Worm (Caenorhabditis elegans) whole organism, midembryonic: ENCODE data around the gene T23B7.2.

Experiments
- flt-1 ChIP-seq: fragments of 200-800 bp; sonication (Bioruptor generic); IDR thresholded peaks from 2 replicates; pipeline ENCODE4 v1.3.6; 2022; ENCODE audit warnings: missing genetic modification characterization, missing compliant biosample characterization
- ztf-23 ChIP-seq: fragments of 200-800 bp; sonication (Bioruptor generic); IDR thresholded peaks from 2 replicates; pipeline ENCODE4 v1.3.6; 2022; ENCODE audit warnings: missing genetic modification reagents, missing genetic modification characterization, missing compliant biosample characterization

DNA sequence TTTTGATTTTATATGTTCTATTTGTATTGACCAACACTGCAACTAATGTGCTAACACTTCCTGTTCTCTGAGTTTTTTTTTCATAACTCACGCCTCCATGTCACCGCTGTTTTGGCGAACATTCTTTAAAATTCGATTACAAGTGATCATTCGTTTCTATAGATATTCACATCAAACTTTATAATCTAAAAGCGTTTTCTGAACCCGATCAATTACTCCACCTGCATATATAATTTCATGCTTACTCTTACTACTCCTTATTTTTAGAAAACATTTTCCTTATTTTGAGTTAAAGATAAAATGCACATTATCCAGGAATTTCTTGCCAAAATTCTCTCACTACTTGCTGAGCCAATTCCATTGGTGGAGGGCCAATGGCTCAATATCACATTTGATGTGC lies 43.9 kb upstream of the T23B7.2 start, which contains the start of gene R05F9.7:
- TF ChIP-seq ztf-23 (GFP tag; lab: Robert Waterston, UW) (no peak), flt-1 (GFP tag; lab: Robert Waterston, UW) (no peak)
